Worm (Caenorhabditis elegans): ENCODE measurements around the gene tmed-4.

The tmed-4 gene

ce11 chrV:19897557-19897956, 51.3 kb downstream of the tmed-4 start (continued):
- TF ChIP-seq hlh-17 (GFP tag; optimal IDR thresholded peaks at IDR 0.05; ENCODE audit: borderline replicate concordance) (no peak), pqm-1 (tag; optimal IDR thresholded peaks at IDR 0.05) (no peak), elt-2 (tag; optimal IDR thresholded peaks at IDR 0.05) (no peak), lsy-2 (tag; optimal IDR thresholded peaks at IDR 0.05) (peak; percentile 69 to 75), blmp-1 (tag; optimal IDR thresholded peaks at IDR 0.05) (no peak), mep-1 (tag; optimal IDR thresholded peaks at IDR 0.05) (peak; percentile 48), nhr-85 (tag) (no peak), nhr-84 (tag; optimal IDR thresholded peaks at IDR 0.05) (no peak), aly-2 (tag; optimal IDR thresholded peaks at IDR 0.05) (no peak), lin-15B (tag; optimal IDR thresholded peaks at IDR 0.05) (no peak), sptf-1 (tag; optimal IDR thresholded peaks at IDR 0.05) (no peak), nhr-11 (tag; optimal IDR thresholded peaks at IDR 0.05) (peak; percentile 29), xbp-1 (tag; optimal IDR thresholded peaks at IDR 0.05) (peak; percentile 35), alr-1 (tag; optimal IDR thresholded peaks at IDR 0.05; ENCODE audit: borderline replicate concordance) (no peak), elt-3 (tag; optimal IDR thresholded peaks at IDR 0.05) (no peak), nhr-76 (tag; optimal IDR thresholded peaks at IDR 0.05) (no peak), fkh-8 (tag; optimal IDR thresholded peaks at IDR 0.05) (no peak), dpl-1 (GFP tag; optimal IDR thresholded peaks at IDR 0.05) (peak in 1 of 3 experiments; percentile 33), snu-23 (GFP tag; optimal IDR thresholded peaks at IDR 0.05) (peak; percentile 65), aha-1 (tag; optimal IDR thresholded peaks at IDR 0.05) (no peak), ama-1 (optimal IDR thresholded peaks at IDR 0.05) (no peak), pag-3 (tag; optimal IDR thresholded peaks at IDR 0.05; ENCODE audit: borderline replicate concordance, insufficient read depth) (no peak), efl-1 (optimal IDR thresholded peaks at IDR 0.05) (peak; percentile 40 to 50), efl-1 (GFP tag; optimal IDR thresholded peaks at IDR 0.05 in 1 of 2) (peak; percentile 34 to 86), ztf-4 (tag; optimal IDR thresholded peaks at IDR 0.05) (no peak), nhr-19 (GFP tag; conservative IDR thresholded peaks at IDR 0.05) (peak; percentile 50), C16A3.4 (tag; optimal IDR thresholded peaks at IDR 0.05) (no peak), C04F5.9 (tag; optimal IDR thresholded peaks at IDR 0.05) (no peak), mef-2 (tag; optimal IDR thresholded peaks at IDR 0.05) (no peak), mab-9 (GFP tag; IDR thresholded peaks at IDR 0.05) (no peak), ceh-88 (GFP tag; IDR thresholded peaks at IDR 0.05) (no peak), skn-1 (tag; optimal IDR thresholded peaks at IDR 0.05) (no peak)

All from whole organism, L1 larva.